Worm (Caenorhabditis elegans): ENCODE measurements around the gene Y54G2A.28.

- no peak for TF ChIP-seq ztf-11 (tag; optimal IDR thresholded peaks at IDR 0.05)
- TF ChIP-seq ceh-9 (tag; optimal IDR thresholded peaks at IDR 0.05) = no peak
- no peak for TF ChIP-seq unc-39 (tag; optimal IDR thresholded peaks at IDR 0.05)
These were observed 2.4 kb upstream of the Y54G2A.28 start for ce11 chrIV:3014610-3015009.
